Comparison of ENCODE assay signal across 1 fruit fly cellular context in genomic region chr3R:19028758-19029157, dm6.
A peak's percentile ranks its signal among the peaks of the same experiment; 100 is the strongest.
TF ChIP-seq lines count a peak whose summit lies in the region.

GatA (minus strand) TSS chr3R:19028857.
P5cr (plus strand) TSS chr3R:19028931.

TF ChIP-seq in whole organism, embryonic, 481 proteins besides CTCF, POLR2A, EP300 and RAD21 (continued from another document and continues in another):
- peak; percentile 54; the same call in 2 of the 3 replicates for TF ChIP-seq ase (GFP tag; IDR thresholded peaks at IDR 0.05; lab: Robert Waterston, UW)
- peak; percentile 56; the same call in 1 of the 2 replicates for TF ChIP-seq Taf1 (GFP tag; IDR thresholded peaks at IDR 0.05; lab: Robert Waterston, UW)
- peak; percentile 94 for TF ChIP-seq row (GFP tag; IDR thresholded peaks at IDR 0.05; lab: Robert Waterston, UW)
- TF ChIP-seq Ptx1 (GFP tag; IDR thresholded peaks at IDR 0.05; lab: Robert Waterston, UW) = peak; percentile 84
- peak; percentile 66 for TF ChIP-seq sisA (GFP tag; IDR thresholded peaks at IDR 0.05; lab: Robert Waterston, UW)
- TF ChIP-seq CG9215 (GFP tag; IDR thresholded peaks at IDR 0.05; lab: Robert Waterston, UW) = peak; percentile 73
- TF ChIP-seq tin (GFP tag; optimal IDR thresholded peaks at IDR 0.05; lab: Kevin White, UChicago) = peak; percentile 84
- TF ChIP-seq dysf (GFP tag; IDR thresholded peaks at IDR 0.05; lab: Robert Waterston, UW) = peak; percentile 91
- TF ChIP-seq odd (GFP tag; optimal IDR thresholded peaks at IDR 0.05; lab: Kevin White, UChicago) = peak; percentile 60
- TF ChIP-seq sim (GFP tag; IDR thresholded peaks at IDR 0.05; lab: Robert Waterston, UW) = no peak
- TF ChIP-seq CG15269 (tag; optimal IDR thresholded peaks at IDR 0.05; lab: Kevin White, UChicago) = peak; percentile 87
- peak; percentile 83 for TF ChIP-seq B-H2 (GFP tag; optimal IDR thresholded peaks at IDR 0.05; lab: Kevin White, UChicago)
- peak; percentile 26 for TF ChIP-seq jing (GFP tag; optimal IDR thresholded peaks at IDR 0.05; lab: Kevin White, UChicago)
- TF ChIP-seq grn (GFP tag; optimal IDR thresholded peaks at IDR 0.05; lab: Kevin White, UChicago) = peak; percentile 74
- TF ChIP-seq run (tag; optimal IDR thresholded peaks at IDR 0.05; lab: Kevin White, UChicago) = no peak
- peak; percentile 55 for TF ChIP-seq YL-1 (GFP tag; optimal IDR thresholded peaks at IDR 0.05; lab: Kevin White, UChicago)
- peak; percentile 89 for TF ChIP-seq sob (GFP tag; IDR thresholded peaks at IDR 0.05; lab: Robert Waterston, UW)
- TF ChIP-seq CG16863 (GFP tag; optimal IDR thresholded peaks at IDR 0.05; lab: Kevin White, UChicago) = peak; percentile 78
- no peak for TF ChIP-seq HLH4C (GFP tag; IDR thresholded peaks at IDR 0.05; lab: Robert Waterston, UW; ENCODE audit: partially characterized antibody)
- TF ChIP-seq ap (GFP tag; IDR thresholded peaks at IDR 0.05; lab: Robert Waterston, UW) = peak; percentile 59
- TF ChIP-seq Usf (GFP tag; optimal IDR thresholded peaks at IDR 0.05; lab: Kevin White, UChicago) = peak; percentile 61
- TF ChIP-seq cg (GFP tag; optimal IDR thresholded peaks at IDR 0.05; lab: Kevin White, UChicago) = no peak
- TF ChIP-seq Stat92E (GFP tag; optimal IDR thresholded peaks at IDR 0.05; lab: Kevin White, UChicago) = no peak
- TF ChIP-seq CG14014 (GFP tag; IDR thresholded peaks at IDR 0.05; lab: Robert Waterston, UW) = peak; percentile 90
- TF ChIP-seq tio (GFP tag; optimal IDR thresholded peaks at IDR 0.05; lab: Kevin White, UChicago) = no peak
- TF ChIP-seq Meics (GFP tag; optimal IDR thresholded peaks at IDR 0.05; lab: Kevin White, UChicago) = peak; percentile 88
- peak; percentile 67 for TF ChIP-seq cwo (GFP tag; optimal IDR thresholded peaks at IDR 0.05; lab: Kevin White, UChicago)
- no peak for TF ChIP-seq Scr (GFP tag; IDR thresholded peaks at IDR 0.05; lab: Robert Waterston, UW; ENCODE audit: partially characterized antibody)
- TF ChIP-seq chn (GFP tag; optimal IDR thresholded peaks at IDR 0.05; lab: Kevin White, UChicago) = peak; percentile 84
- TF ChIP-seq Hr78 (GFP tag; optimal IDR thresholded peaks at IDR 0.05; lab: Kevin White, UChicago) = no peak
- TF ChIP-seq chinmo (GFP tag; IDR thresholded peaks at IDR 0.05; lab: Robert Waterston, UW; ENCODE audit: partially characterized antibody) = no peak
- TF ChIP-seq CG12744 (GFP tag; optimal IDR thresholded peaks at IDR 0.05; lab: Kevin White, UChicago) = peak; percentile 75
- TF ChIP-seq bowl (GFP tag; IDR thresholded peaks at IDR 0.05; lab: Robert Waterston, UW) = 0 out of 2 replicates have a peak, but pooled peaks have one; percentile 21
- TF ChIP-seq CG2202 (tag; optimal IDR thresholded peaks at IDR 0.05; lab: Kevin White, UChicago) = no peak
- TF ChIP-seq Xbp1 (GFP tag; optimal IDR thresholded peaks at IDR 0.05; lab: Kevin White, UChicago) = peak; percentile 91
- no peak for TF ChIP-seq z (GFP tag; IDR thresholded peaks at IDR 0.05; lab: Robert Waterston, UW)
- no peak for TF ChIP-seq Sox100B (GFP tag; optimal IDR thresholded peaks at IDR 0.05; lab: Kevin White, UChicago)
- peak; percentile 81 for TF ChIP-seq Fer1 (GFP tag; optimal IDR thresholded peaks at IDR 0.05; lab: Kevin White, UChicago)
- TF ChIP-seq CG12071 (GFP tag; optimal IDR thresholded peaks at IDR 0.05; lab: Kevin White, UChicago) = peak; percentile 79
- TF ChIP-seq CG16815 (GFP tag; optimal IDR thresholded peaks at IDR 0.05; lab: Kevin White, UChicago) = peak; percentile 61
- TF ChIP-seq Gsc (GFP tag; IDR thresholded peaks at IDR 0.05; lab: Robert Waterston, UW) = no peak
- TF ChIP-seq Hmr (GFP tag; optimal IDR thresholded peaks at IDR 0.05; lab: Kevin White, UChicago) = peak; percentile 88
- peak; percentile 48; the same call in 1 of the 3 replicates for TF ChIP-seq B-H1 (GFP tag; IDR thresholded peaks at IDR 0.05; lab: Robert Waterston, UW)
- TF ChIP-seq NC2β (GFP tag; optimal IDR thresholded peaks at IDR 0.05; lab: Kevin White, UChicago) = peak; percentile 71
- peak; percentile 80 for TF ChIP-seq rib (GFP tag; IDR thresholded peaks at IDR 0.05; lab: Robert Waterston, UW)
- TF ChIP-seq CG7786 (GFP tag; optimal IDR thresholded peaks at IDR 0.05; lab: Kevin White, UChicago) = peak; percentile 90
- no peak for TF ChIP-seq CG8478 (optimal IDR thresholded peaks at IDR 0.05; lab: Kevin White, UChicago)
- TF ChIP-seq ash1 (GFP tag; optimal IDR thresholded peaks at IDR 0.05; lab: Kevin White, UChicago) = peak; percentile 38
- peak; percentile 65 for TF ChIP-seq CG6689 (GFP tag; IDR thresholded peaks at IDR 0.05; lab: Robert Waterston, UW)
- TF ChIP-seq gem (tag; optimal IDR thresholded peaks at IDR 0.05; lab: Kevin White, UChicago) = peak; percentile 82
- no peak for TF ChIP-seq Lim3 (GFP tag; IDR thresholded peaks at IDR 0.05; lab: Robert Waterston, UW)
- peak; percentile 45; the same call in 1 of the 2 replicates for TF ChIP-seq Poxn (GFP tag; IDR thresholded peaks at IDR 0.05; lab: Robert Waterston, UW)
- TF ChIP-seq sens (GFP tag; lab: Kevin White, UChicago) = peak; percentile 88
- TF ChIP-seq zfh2 (GFP tag; optimal IDR thresholded peaks at IDR 0.05; lab: Kevin White, UChicago) = peak; percentile 95
- no peak for TF ChIP-seq Sin3A (optimal IDR thresholded peaks at IDR 0.05; lab: Kevin White, UChicago)
- TF ChIP-seq Drgx (GFP tag; IDR thresholded peaks at IDR 0.05; lab: Robert Waterston, UW) = peak; percentile 91
- peak; percentile 69 for TF ChIP-seq zfh1 (GFP tag; IDR thresholded peaks at IDR 0.05; lab: Robert Waterston, UW)
- TF ChIP-seq CG42726 (GFP tag; IDR thresholded peaks at IDR 0.05; lab: Robert Waterston, UW; ENCODE audit: partially characterized antibody) = peak; percentile 43; the same call in 1 of the 2 replicates
- TF ChIP-seq CG12219 (GFP tag; optimal IDR thresholded peaks at IDR 0.05; lab: Kevin White, UChicago) = peak; percentile 64
- TF ChIP-seq CG14965 (GFP tag; optimal IDR thresholded peaks at IDR 0.05; lab: Kevin White, UChicago; ENCODE audit: borderline replicate concordance) = no peak
- peak; percentile 82 for TF ChIP-seq CG15514 (GFP tag; optimal IDR thresholded peaks at IDR 0.05; lab: Kevin White, UChicago)
- TF ChIP-seq HmgD (GFP tag; optimal IDR thresholded peaks at IDR 0.05; lab: Kevin White, UChicago) = peak; percentile 48
- peak; percentile 68 for TF ChIP-seq en (GFP tag; optimal IDR thresholded peaks at IDR 0.05; lab: Kevin White, UChicago)
- peak; percentile 38; the same call in 1 of the 2 replicates for TF ChIP-seq chm (GFP tag; IDR thresholded peaks at IDR 0.05; lab: Robert Waterston, UW)
- TF ChIP-seq CG1602 (GFP tag; optimal IDR thresholded peaks at IDR 0.05; lab: Kevin White, UChicago) = peak; percentile 72
- TF ChIP-seq CG10366 (GFP tag; IDR thresholded peaks at IDR 0.05; lab: Robert Waterston, UW) = peak; percentile 86
- TF ChIP-seq Trl (optimal IDR thresholded peaks at IDR 0.05; lab: Kevin White, UChicago) = no peak
- peak; percentile 81 for TF ChIP-seq Trl (GFP tag; optimal IDR thresholded peaks at IDR 0.05; lab: Kevin White, UChicago)
- no peak for TF ChIP-seq insv (GFP tag; optimal IDR thresholded peaks at IDR 0.05; lab: Kevin White, UChicago)
- peak; percentile 82 for TF ChIP-seq CG13424 (tag; optimal IDR thresholded peaks at IDR 0.05; lab: Kevin White, UChicago)
- TF ChIP-seq CG10431 (GFP tag; optimal IDR thresholded peaks at IDR 0.05; lab: Kevin White, UChicago) = peak; percentile 5
- peak; percentile 5 for TF ChIP-seq sima (GFP tag; optimal IDR thresholded peaks at IDR 0.05; lab: Kevin White, UChicago)
- TF ChIP-seq CG13296 (GFP tag; optimal IDR thresholded peaks at IDR 0.05; lab: Kevin White, UChicago) = peak; percentile 83
- TF ChIP-seq tx (GFP tag; optimal IDR thresholded peaks at IDR 0.05; lab: Kevin White, UChicago) = peak; percentile 91
- peak; percentile 80 for TF ChIP-seq CG4617 (GFP tag; optimal IDR thresholded peaks at IDR 0.05; lab: Kevin White, UChicago; ENCODE audit: borderline replicate concordance)
- TF ChIP-seq so (GFP tag; IDR thresholded peaks at IDR 0.05; lab: Robert Waterston, UW) = no peak
- TF ChIP-seq CG6813 (GFP tag; optimal IDR thresholded peaks at IDR 0.05; lab: Kevin White, UChicago) = peak; percentile 76
- TF ChIP-seq Xrp1 (GFP tag; IDR thresholded peaks at IDR 0.05; lab: Robert Waterston, UW) = peak; percentile 60
- peak; percentile 31 for TF ChIP-seq CG10979 (tag; optimal IDR thresholded peaks at IDR 0.05; lab: Kevin White, UChicago)
- TF ChIP-seq corto (GFP tag; optimal IDR thresholded peaks at IDR 0.05; lab: Kevin White, UChicago) = no peak
- TF ChIP-seq CG2875 (GFP tag; optimal IDR thresholded peaks at IDR 0.05; lab: Kevin White, UChicago) = no peak
- peak; percentile 44 for TF ChIP-seq ssp (GFP tag; IDR thresholded peaks at IDR 0.05; lab: Robert Waterston, UW)
- TF ChIP-seq CG6854 (GFP tag; optimal IDR thresholded peaks at IDR 0.05; lab: Kevin White, UChicago) = peak; percentile 51
- peak; percentile 47 for TF ChIP-seq CG17912 (GFP tag; optimal IDR thresholded peaks at IDR 0.05; lab: Kevin White, UChicago)
- peak; percentile 87 for TF ChIP-seq Dad (GFP tag; optimal IDR thresholded peaks at IDR 0.05; lab: Kevin White, UChicago)
- peak; percentile 77 for TF ChIP-seq CG3281 (GFP tag; optimal IDR thresholded peaks at IDR 0.05; lab: Kevin White, UChicago)
- TF ChIP-seq Doc3 (GFP tag; IDR thresholded peaks at IDR 0.05; lab: Robert Waterston, UW; ENCODE audit: partially characterized antibody) = no peak
- TF ChIP-seq Awh (GFP tag; IDR thresholded peaks at IDR 0.05; lab: Robert Waterston, UW) = peak; percentile 51; the same call in 1 of the 2 replicates
- no peak for TF ChIP-seq CG7357 (GFP tag; IDR thresholded peaks at IDR 0.05; lab: Robert Waterston, UW)
- TF ChIP-seq bab2 (GFP tag; optimal IDR thresholded peaks at IDR 0.05; lab: Kevin White, UChicago) = peak; percentile 86
- peak; percentile 33; the same call in 1 of the 2 replicates for TF ChIP-seq CG13287 (GFP tag; IDR thresholded peaks at IDR 0.05; lab: Robert Waterston, UW; ENCODE audit: partially characterized antibody)
- peak; percentile 78 for TF ChIP-seq caup (GFP tag; optimal IDR thresholded peaks at IDR 0.05; lab: Kevin White, UChicago; ENCODE audit: severe bottlenecking)
- TF ChIP-seq pnt (GFP tag; optimal IDR thresholded peaks at IDR 0.05; lab: Kevin White, UChicago) = peak; percentile 78
- peak; percentile 76 for TF ChIP-seq unpg (GFP tag; optimal IDR thresholded peaks at IDR 0.05; lab: Kevin White, UChicago)
- TF ChIP-seq CG10543 (GFP tag; optimal IDR thresholded peaks at IDR 0.05; lab: Kevin White, UChicago) = peak; percentile 30
- TF ChIP-seq CG8944 (GFP tag; optimal IDR thresholded peaks at IDR 0.05; lab: Kevin White, UChicago) = peak; percentile 86
- peak; percentile 85 to 86 for TF ChIP-seq Pdp1 (GFP tag; optimal IDR thresholded peaks at IDR 0.05; lab: Kevin White, UChicago)
- no peak; the same call in 1 of the 2 replicates for TF ChIP-seq GATAe (GFP tag; conservative IDR thresholded peaks at IDR 0.05; lab: Robert Waterston, UW)
- TF ChIP-seq CG8765 (GFP tag; IDR thresholded peaks at IDR 0.05; lab: Robert Waterston, UW) = peak; percentile 39; the same call in 1 of the 2 replicates
- peak; percentile 19 for TF ChIP-seq CG10274 (GFP tag; optimal IDR thresholded peaks at IDR 0.05; lab: Kevin White, UChicago)
- TF ChIP-seq CG7839 (tag; optimal IDR thresholded peaks at IDR 0.05; lab: Kevin White, UChicago) = peak; percentile 80
- TF ChIP-seq dm (GFP tag; optimal IDR thresholded peaks at IDR 0.05; lab: Kevin White, UChicago) = peak; percentile 72
- TF ChIP-seq CG7372 (GFP tag; IDR thresholded peaks at IDR 0.05; lab: Robert Waterston, UW) = peak; percentile 71
- no peak for TF ChIP-seq cad (GFP tag; optimal IDR thresholded peaks at IDR 0.05; lab: Kevin White, UChicago)
- peak; percentile 75 for TF ChIP-seq ERR (GFP tag; optimal IDR thresholded peaks at IDR 0.05; lab: Kevin White, UChicago)
- peak; percentile 41; the same call in 1 of the 2 replicates for TF ChIP-seq CG31441 (GFP tag; IDR thresholded peaks at IDR 0.05; lab: Robert Waterston, UW)
- no peak for TF ChIP-seq oc (tag; optimal IDR thresholded peaks at IDR 0.05; lab: Kevin White, UChicago)
- peak; percentile 86 for TF ChIP-seq CG9609 (GFP tag; optimal IDR thresholded peaks at IDR 0.05; lab: Kevin White, UChicago)
- peak; percentile 69 for TF ChIP-seq E2f1 (GFP tag; IDR thresholded peaks at IDR 0.05; lab: Robert Waterston, UW)
- no peak for TF ChIP-seq Hr39 (optimal IDR thresholded peaks at IDR 0.05; lab: Kevin White, UChicago)
- no peak; the same call in 2 of the 3 replicates for TF ChIP-seq CG11093 (GFP tag; IDR thresholded peaks at IDR 0.05; lab: Robert Waterston, UW)
- peak; percentile 91 for TF ChIP-seq CG13624 (GFP tag; optimal IDR thresholded peaks at IDR 0.05; lab: Kevin White, UChicago)
- 0 out of 2 replicates have a peak, but pooled peaks have one; percentile 32 for TF ChIP-seq danr (GFP tag; IDR thresholded peaks at IDR 0.05; lab: Robert Waterston, UW)
- no peak for TF ChIP-seq Hmx (GFP tag; optimal IDR thresholded peaks at IDR 0.05; lab: Kevin White, UChicago)
- TF ChIP-seq ci (GFP tag; IDR thresholded peaks at IDR 0.05; lab: Robert Waterston, UW) = peak; percentile 89
- peak; percentile 87 for TF ChIP-seq CG13894 (tag; optimal IDR thresholded peaks at IDR 0.05; lab: Kevin White, UChicago)
- peak; percentile 56 for TF ChIP-seq CG4854 (GFP tag; optimal IDR thresholded peaks at IDR 0.05; lab: Kevin White, UChicago)
- no peak for TF ChIP-seq pros (GFP tag; optimal IDR thresholded peaks at IDR 0.05; lab: Kevin White, UChicago)
- TF ChIP-seq ttk (GFP tag; IDR thresholded peaks at IDR 0.05; lab: Robert Waterston, UW) = peak; percentile 31; the same call in 1 of the 2 replicates
- TF ChIP-seq ranshi (GFP tag; IDR thresholded peaks at IDR 0.05; lab: Robert Waterston, UW) = peak; percentile 80
- TF ChIP-seq nerfin-1 (tag; optimal IDR thresholded peaks at IDR 0.05; lab: Kevin White, UChicago) = peak; percentile 23
- TF ChIP-seq CG6765 (GFP tag; optimal IDR thresholded peaks at IDR 0.05; lab: Kevin White, UChicago) = peak; percentile 70
- TF ChIP-seq CG1024 (GFP tag; IDR thresholded peaks at IDR 0.05; lab: Robert Waterston, UW) = peak; percentile 53; the same call in 1 of the 2 replicates
- peak; percentile 81 for TF ChIP-seq CG2678 (tag; optimal IDR thresholded peaks at IDR 0.05; lab: Kevin White, UChicago)
- peak; percentile 70 for TF ChIP-seq CG18011 (GFP tag; optimal IDR thresholded peaks at IDR 0.05; lab: Kevin White, UChicago)
- peak; percentile 97 for TF ChIP-seq CG2120 (GFP tag; optimal IDR thresholded peaks at IDR 0.05; lab: Kevin White, UChicago)
- peak; percentile 30 for TF ChIP-seq Dp (GFP tag; optimal IDR thresholded peaks at IDR 0.05; lab: Kevin White, UChicago)
- peak; percentile 34 for TF ChIP-seq org-1 (GFP tag; optimal IDR thresholded peaks at IDR 0.05; lab: Kevin White, UChicago)
- TF ChIP-seq exex (tag; optimal IDR thresholded peaks at IDR 0.05; lab: Kevin White, UChicago) = peak; percentile 75
